Worm (Caenorhabditis elegans) whole organism, midembryonic: Measurements from ENCODE around the gene pqn-36.

ENCODE experiments used
- T22C8.4 ChIP-seq: fragments of 200-800 bp; sonication (Bioruptor generic); IDR thresholded peaks from 2 replicates; pipeline ENCODE4 v1.3.6; 2022; ENCODE audit warnings: missing genetic modification characterization, missing compliant biosample characterization
- cog-1 ChIP-seq: sonication (generic microtip); optimal IDR thresholded peaks from 2 replicates; lab custom pipeline; 2016; ENCODE audit warnings: missing genetic modification characterization, missing compliant biosample characterization
- flt-1 ChIP-seq: fragments of 200-800 bp; sonication (Bioruptor generic); IDR thresholded peaks from 2 replicates; pipeline ENCODE4 v1.3.6; 2022; ENCODE audit warnings: missing genetic modification characterization, missing compliant biosample characterization
- klf-2 ChIP-seq: fragments of 200-800 bp; sonication (Bioruptor generic); conservative IDR thresholded peaks from 2 replicates; pipeline ENCODE4 v1.3.6; 2022; ENCODE audit warnings: missing genetic modification reagents, missing genetic modification characterization, missing compliant biosample characterization
- med-1 ChIP-seq: sonication (generic microtip); optimal IDR thresholded peaks from 2 replicates; lab custom pipeline; 2017; ENCODE audit warnings: missing genetic modification characterization, mild to moderate bottlenecking, missing compliant biosample characterization, antibody characterized with exemption, missing genetic modification reagents; ENCODE audit not compliant: insufficient read depth
- ref-1 ChIP-seq: fragments of 200-800 bp; sonication (Bioruptor generic); conservative IDR thresholded peaks from 2 replicates; pipeline ENCODE4 v1.3.6; 2022; ENCODE audit warnings: missing genetic modification reagents, missing genetic modification characterization, missing compliant biosample characterization
- tab-1 ChIP-seq: fragments of 200-800 bp; sonication (Bioruptor generic); IDR thresholded peaks from 2 replicates; pipeline ENCODE4 v1.3.6; 2022; ENCODE audit warnings: missing genetic modification characterization, missing compliant biosample characterization
- ztf-23 ChIP-seq: fragments of 200-800 bp; sonication (Bioruptor generic); IDR thresholded peaks from 2 replicates; pipeline ENCODE4 v1.3.6; 2022; ENCODE audit warnings: missing genetic modification reagents, missing genetic modification characterization, missing compliant biosample characterization
- ztf-29 ChIP-seq: fragments of 200-800 bp; sonication (Bioruptor generic); IDR thresholded peaks from 2 replicates; pipeline ENCODE4 v1.3.6; 2022; ENCODE audit warnings: missing genetic modification reagents, missing genetic modification characterization, missing compliant biosample characterization

The pqn-36 gene

ce11 chrX:15430983-15431382 is 15.7 kb upstream of the pqn-36 start, which contains the start of gene blos-8:
Gene blos-8, minus strand, starts transcription at chrX:15431198.
- no peak for TF ChIP-seq tab-1
- no peak for TF ChIP-seq ref-1 (GFP tag; lab: Robert Waterston, UW)
- TF ChIP-seq flt-1 (GFP tag; lab: Robert Waterston, UW): no peak
- no peak for TF ChIP-seq klf-2 (GFP tag; lab: Robert Waterston, UW)
- no peak for TF ChIP-seq ztf-29
- TF ChIP-seq cog-1 (tag; lab: Kevin White, UChicago): no peak
- peak; percentile 64; the same call in 1 of the 2 replicates for TF ChIP-seq T22C8.4 (GFP tag; lab: Robert Waterston, UW)

- TF ChIP-seq ref-1 (GFP tag; lab: Robert Waterston, UW) (no peak), ztf-29 (no peak), klf-2 (GFP tag; lab: Robert Waterston, UW) (no peak), T22C8.4 (GFP tag; lab: Robert Waterston, UW) (no peak), ztf-23 (GFP tag; lab: Robert Waterston, UW) (no peak), flt-1 (GFP tag; lab: Robert Waterston, UW) (no peak), cog-1 (tag; lab: Kevin White, UChicago) (no peak), tab-1 (no peak), med-1 (GFP tag; lab: Kevin White, UChicago) (no peak)
Observed at ce11 chrX:15427931-15428330, 12.6 kb upstream of the pqn-36 start, which contains the start of gene nas-13. Gene nas-13, minus strand, starts transcription at chrX:15428253.

- no peak for TF ChIP-seq ref-1 (GFP tag; lab: Robert Waterston, UW)
- TF ChIP-seq med-1 (GFP tag; lab: Kevin White, UChicago): no peak
- TF ChIP-seq klf-2 (GFP tag; lab: Robert Waterston, UW): no peak
- TF ChIP-seq cog-1 (tag; lab: Kevin White, UChicago): no peak
- TF ChIP-seq ztf-29: no peak
- TF ChIP-seq flt-1 (GFP tag; lab: Robert Waterston, UW): no peak
- TF ChIP-seq tab-1: no peak
- no peak for TF ChIP-seq T22C8.4 (GFP tag; lab: Robert Waterston, UW)
- TF ChIP-seq ztf-23 (GFP tag; lab: Robert Waterston, UW): no peak
Observed at ce11 chrX:15423708-15424423, 8.6 kb upstream of the pqn-36 start.

- no peak for TF ChIP-seq tab-1
- TF ChIP-seq klf-2 (GFP tag; lab: Robert Waterston, UW): no peak
- no peak for TF ChIP-seq med-1 (GFP tag; lab: Kevin White, UChicago)
- TF ChIP-seq flt-1 (GFP tag; lab: Robert Waterston, UW): no peak
- no peak for TF ChIP-seq ref-1 (GFP tag; lab: Robert Waterston, UW)
- TF ChIP-seq T22C8.4 (GFP tag; lab: Robert Waterston, UW): no peak
- TF ChIP-seq cog-1 (tag; lab: Kevin White, UChicago): no peak
- no peak for TF ChIP-seq ztf-29
Observed at ce11 chrX:15420671-15421070, 5.4 kb upstream of the pqn-36 start, which contains the start of gene F39D8.3. Gene F39D8.3, plus strand, starts transcription at chrX:15420971.

DNA sequence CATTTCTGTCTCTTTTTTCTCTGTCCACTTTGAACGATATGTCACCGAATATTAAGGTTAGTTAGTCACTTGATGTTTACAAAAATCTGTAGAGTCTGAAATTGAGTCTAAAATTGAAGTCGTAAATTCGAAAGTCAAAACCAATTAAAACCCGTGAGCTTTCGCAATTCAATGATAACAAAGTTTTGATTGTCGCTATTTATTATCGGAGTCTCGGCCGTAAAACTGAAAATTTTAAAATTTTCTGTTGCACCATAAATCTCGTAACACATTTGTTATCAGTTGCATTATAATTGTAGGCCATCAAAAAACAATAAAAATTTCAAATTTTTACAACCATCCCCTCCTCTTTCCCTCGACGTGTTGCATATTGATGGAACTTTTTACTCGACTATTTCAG is 6.7 kb downstream of the pqn-36 start:
- TF ChIP-seq cog-1 (tag; lab: Kevin White, UChicago) (no peak), klf-2 (GFP tag; lab: Robert Waterston, UW) (no peak), T22C8.4 (GFP tag; lab: Robert Waterston, UW) (no peak), tab-1 (no peak), flt-1 (GFP tag; lab: Robert Waterston, UW) (no peak), ztf-23 (GFP tag; lab: Robert Waterston, UW) (no peak), ztf-29 (no peak), ref-1 (GFP tag; lab: Robert Waterston, UW) (no peak), med-1 (GFP tag; lab: Kevin White, UChicago) (no peak)

DNA sequence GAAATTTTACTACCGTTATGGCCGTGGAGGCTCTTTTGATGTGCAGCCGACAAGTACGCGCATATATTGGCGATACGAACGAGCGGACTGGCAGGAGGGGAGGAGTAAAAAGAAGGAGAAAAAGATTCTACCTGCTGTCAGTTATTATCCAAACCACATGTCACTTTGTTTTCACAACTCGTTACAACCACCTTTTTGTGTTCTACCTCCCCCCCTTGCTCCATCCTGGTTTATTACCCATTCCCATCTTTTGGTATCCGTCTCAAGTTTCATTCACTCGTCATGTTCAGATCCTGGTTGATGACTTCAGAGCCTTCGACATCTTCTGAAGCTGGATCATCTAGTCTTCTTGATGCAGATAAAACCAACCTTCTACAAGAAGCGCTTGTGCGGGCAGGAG is 7.7 kb downstream of the pqn-36 start, which contains the start of gene psa-3:
Gene psa-3, plus strand, starts transcription at position 301 of the 400 bp plus-strand sequence.
- TF ChIP-seq ztf-23 (GFP tag; lab: Robert Waterston, UW): no peak
- no peak for TF ChIP-seq tab-1
- no peak for TF ChIP-seq klf-2 (GFP tag; lab: Robert Waterston, UW)
- TF ChIP-seq T22C8.4 (GFP tag; lab: Robert Waterston, UW): no peak
- no peak for TF ChIP-seq ref-1 (GFP tag; lab: Robert Waterston, UW)
- TF ChIP-seq flt-1 (GFP tag; lab: Robert Waterston, UW): no peak
- no peak for TF ChIP-seq med-1 (GFP tag; lab: Kevin White, UChicago)

DNA sequence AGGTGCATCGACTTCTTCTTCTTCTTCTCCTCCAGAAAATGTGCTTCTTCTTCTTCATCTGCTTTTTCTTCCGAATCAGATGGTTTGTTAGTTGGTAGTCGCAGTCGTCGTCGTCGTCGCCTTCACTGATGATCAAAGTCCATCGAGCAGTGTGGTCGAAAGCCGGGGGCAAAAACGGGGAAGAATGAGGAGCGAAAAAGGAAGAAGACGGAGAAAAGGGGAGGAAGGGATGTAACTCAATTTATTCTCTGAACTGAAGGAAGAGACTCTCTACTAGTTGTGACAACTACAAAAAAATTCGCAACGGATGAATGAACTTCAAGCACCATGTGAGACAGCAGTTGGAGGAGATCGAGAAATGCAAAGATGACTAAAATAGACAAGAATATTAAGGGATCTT is 19.6 kb downstream of the pqn-36 start:
- no peak for TF ChIP-seq med-1 (GFP tag; lab: Kevin White, UChicago)
- TF ChIP-seq T22C8.4 (GFP tag; lab: Robert Waterston, UW): no peak
- TF ChIP-seq klf-2 (GFP tag; lab: Robert Waterston, UW): no peak
- no peak for TF ChIP-seq ztf-23 (GFP tag; lab: Robert Waterston, UW)
- TF ChIP-seq tab-1: no peak
- TF ChIP-seq flt-1 (GFP tag; lab: Robert Waterston, UW): no peak
- TF ChIP-seq cog-1 (tag; lab: Kevin White, UChicago): no peak
- no peak for TF ChIP-seq ref-1 (GFP tag; lab: Robert Waterston, UW)
- no peak for TF ChIP-seq ztf-29

DNA sequence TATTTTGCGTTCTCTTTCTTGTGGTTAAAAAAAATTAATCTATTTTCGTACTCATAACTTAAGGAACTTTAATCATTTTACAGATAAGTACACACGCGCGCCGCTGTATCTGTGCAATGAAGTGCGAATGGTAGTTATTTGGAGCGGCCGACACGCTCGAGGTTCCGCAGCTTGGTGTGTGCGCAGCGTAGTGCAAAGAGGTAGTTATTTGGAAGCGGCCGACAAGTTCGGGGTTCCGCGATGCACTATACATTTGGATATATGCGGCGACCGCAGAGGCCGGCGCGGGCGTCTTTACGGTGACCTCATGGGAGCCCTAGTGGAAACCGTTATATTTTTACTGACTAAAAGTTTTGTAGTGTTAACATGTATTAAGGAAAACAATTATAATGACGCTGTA is 22.6 kb downstream of the pqn-36 start:
- TF ChIP-seq ztf-29 (no peak), flt-1 (GFP tag; lab: Robert Waterston, UW) (no peak), ztf-23 (GFP tag; lab: Robert Waterston, UW) (no peak), T22C8.4 (GFP tag; lab: Robert Waterston, UW) (no peak), tab-1 (no peak), ref-1 (GFP tag; lab: Robert Waterston, UW) (no peak), med-1 (GFP tag; lab: Kevin White, UChicago) (no peak)

DNA sequence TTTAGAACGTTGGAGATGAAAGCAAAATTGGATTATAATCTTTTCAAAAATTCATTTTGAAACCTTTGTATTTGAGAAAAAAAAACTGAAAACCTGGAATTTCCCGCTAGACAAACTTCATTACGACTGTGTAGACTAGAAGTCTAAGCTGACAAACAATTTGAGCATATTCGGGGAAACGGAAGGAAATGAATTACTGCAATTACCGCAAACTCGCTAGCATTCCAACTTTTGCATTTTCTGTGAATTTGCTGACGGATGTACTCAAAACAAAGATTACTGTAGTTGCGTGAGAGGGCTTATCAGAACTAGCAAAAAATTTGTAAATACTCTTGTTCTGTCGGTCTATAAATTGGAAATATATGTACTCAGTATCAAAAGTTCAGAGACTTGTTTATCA is 25.4 kb downstream of the pqn-36 start:
- TF ChIP-seq flt-1 (GFP tag; lab: Robert Waterston, UW): no peak
